Worm (Caenorhabditis elegans) whole organism, young adult: ENCODE measurements around the gene F57E7.2.

Experiments
- B0336.3 ChIP-seq: fragments of 200-800 bp; sonication (Bioruptor generic); IDR thresholded peaks from 2 replicates; pipeline ENCODE4 v1.3.6; 2022; ENCODE audit warnings: missing genetic modification characterization, missing compliant biosample characterization
- F23B12.7 ChIP-seq: sonication (generic microtip); optimal IDR thresholded peaks from 2 replicates; lab custom pipeline; 2017; ENCODE audit warnings: missing genetic modification characterization, mild to moderate bottlenecking, missing compliant biosample characterization, antibody characterized with exemption, moderate library complexity; ENCODE audit not compliant: insufficient read depth
- F33H1.4 ChIP-seq: fragments of 200-800 bp; sonication (Bioruptor generic); IDR thresholded peaks from 2 replicates; pipeline ENCODE4 v1.3.6; 2022; ENCODE audit warnings: missing genetic modification reagents, missing genetic modification characterization, missing compliant biosample characterization
- F57A8.1 ChIP-seq: fragments of 200-800 bp; sonication (Bioruptor generic); optimal IDR thresholded peaks from 2 replicates; lab custom pipeline; 2018; ENCODE audit warnings: mild to moderate bottlenecking, missing genetic modification characterization, moderate library complexity, missing compliant biosample characterization
- F57C9.4 ChIP-seq: sonication (generic microtip); optimal IDR thresholded peaks from 2 replicates; lab custom pipeline; 2017; ENCODE audit warnings: mild to moderate bottlenecking, missing genetic modification characterization, missing compliant biosample characterization
- Y53F4B.3 ChIP-seq: fragments of 200-800 bp; sonication (Bioruptor generic); IDR thresholded peaks from 2 replicates; pipeline ENCODE4 v1.3.6; 2022; ENCODE audit warnings: missing genetic modification reagents, missing genetic modification characterization, missing compliant biosample characterization
- Y56A3A.18 ChIP-seq: fragments of 200-800 bp; sonication (Bioruptor generic); IDR thresholded peaks from 2 replicates; pipeline ENCODE4 v1.3.6; 2022; ENCODE audit warnings: missing genetic modification reagents, missing genetic modification characterization, missing compliant biosample characterization
- attf-3 ChIP-seq: fragments of 200-800 bp; sonication (Bioruptor generic); conservative IDR thresholded peaks from 2 replicates; pipeline ENCODE4 v1.3.6; 2022; ENCODE audit warnings: missing genetic modification reagents, missing genetic modification characterization, missing compliant biosample characterization
- attf-5 ChIP-seq: fragments of 200-800 bp; sonication (Bioruptor generic); optimal IDR thresholded peaks from 2 replicates; lab custom pipeline; 2018; ENCODE audit warnings: mild to moderate bottlenecking, missing genetic modification characterization, missing compliant biosample characterization
- attf-6 ChIP-seq: fragments of 200-800 bp; sonication (Bioruptor generic); IDR thresholded peaks from 2 replicates; pipeline ENCODE4 v1.3.6; 2022; ENCODE audit warnings: missing genetic modification reagents, missing genetic modification characterization, missing compliant biosample characterization
- ccch-3 ChIP-seq: fragments of 200-800 bp; sonication (Bioruptor generic); optimal IDR thresholded peaks from 2 replicates; lab custom pipeline; 2018; ENCODE audit warnings: mild to moderate bottlenecking, missing genetic modification characterization, missing compliant biosample characterization
- cebp-2 ChIP-seq: fragments of 200-800 bp; sonication (Bioruptor generic); IDR thresholded peaks from 2 replicates; pipeline ENCODE4 v1.3.6; 2022; ENCODE audit warnings: missing genetic modification characterization, missing compliant biosample characterization
- ceh-100 ChIP-seq: fragments of 200-800 bp; sonication (Bioruptor generic); IDR thresholded peaks from 2 replicates; pipeline ENCODE4 v1.3.6; 2022; ENCODE audit warnings: missing genetic modification reagents, missing genetic modification characterization, missing compliant biosample characterization
- ceh-91 ChIP-seq: fragments of 200-800 bp; sonication (Bioruptor generic); IDR thresholded peaks from 2 replicates; pipeline ENCODE4 v1.3.6; 2022; ENCODE audit warnings: missing genetic modification reagents, missing genetic modification characterization, missing compliant biosample characterization
- dox-1 ChIP-seq: fragments of 200-800 bp; sonication (Bioruptor generic); IDR thresholded peaks from 2 replicates; pipeline ENCODE4 v1.3.6; 2022; ENCODE audit warnings: missing genetic modification reagents, missing genetic modification characterization, missing compliant biosample characterization
- efl-1 ChIP-seq: fragments of 150-350 bp; optimal IDR thresholded peaks from 2 replicates; lab custom pipeline; 2014; ENCODE audit warnings: missing biosample characterization, missing genetic modification reagents, missing genetic modification characterization
- egl-44 ChIP-seq: fragments of 200-800 bp; sonication (Bioruptor generic); IDR thresholded peaks from 2 replicates; pipeline ENCODE4 v1.3.6; 2022; ENCODE audit warnings: missing genetic modification reagents, missing genetic modification characterization, missing compliant biosample characterization
- ekl-4 ChIP-seq: fragments of 200-800 bp; sonication (Bioruptor generic); IDR thresholded peaks from 2 replicates; pipeline ENCODE4 v1.3.6; 2022; ENCODE audit warnings: missing genetic modification reagents, missing genetic modification characterization, missing compliant biosample characterization
- hlh-12 ChIP-seq: sonication (generic microtip); optimal IDR thresholded peaks from 2 replicates; lab custom pipeline; 2016; ENCODE audit warnings: missing genetic modification characterization, missing compliant biosample characterization
- hmg-20 ChIP-seq: fragments of 200-800 bp; sonication (Bioruptor generic); IDR thresholded peaks from 2 replicates; pipeline ENCODE4 v1.3.6; 2022; ENCODE audit warnings: missing genetic modification reagents, missing genetic modification characterization, missing compliant biosample characterization
- hrde-1 ChIP-seq: sonication (generic microtip); optimal IDR thresholded peaks from 2 replicates; lab custom pipeline; 2016; ENCODE audit warnings: missing genetic modification characterization, mild to moderate bottlenecking, missing compliant biosample characterization, moderate library complexity, missing genotype, missing genetic modification reagents, borderline replicate concordance
- lag-1 ChIP-seq: fragments of 200-800 bp; sonication (Bioruptor generic); IDR thresholded peaks from 2 replicates; pipeline ENCODE4 v1.3.6; 2022; ENCODE audit warnings: missing genetic modification reagents, missing genetic modification characterization, missing compliant biosample characterization
- let-526 ChIP-seq: fragments of 200-800 bp; sonication (Bioruptor generic); IDR thresholded peaks from 2 replicates; pipeline ENCODE4 v1.3.6; 2022; ENCODE audit warnings: missing genetic modification reagents, missing genetic modification characterization, missing compliant biosample characterization
- lin-26 ChIP-seq: fragments of 200-800 bp; sonication (Bioruptor generic); IDR thresholded peaks from 2 replicates; pipeline ENCODE4 v1.3.6; 2022; ENCODE audit warnings: missing genetic modification reagents, missing genetic modification characterization, missing compliant biosample characterization
- lin-35 ChIP-seq, 3 experiments: fragments of 150-350 bp in 2 of 3; sonication (generic microtip) in 1 of 3; optimal IDR thresholded peaks; 2 replicates each; lab custom pipeline; 2014 to 2018; ENCODE audit warnings: missing biosample characterization in 3 of 3, missing genetic modification characterization in 3 of 3, missing genetic modification reagents in 3 of 3
- lin-40 ChIP-seq: sonication (generic microtip); optimal IDR thresholded peaks from 2 replicates; lab custom pipeline; 2016; ENCODE audit warnings: missing genetic modification characterization, mild to moderate bottlenecking, missing compliant biosample characterization, missing genotype, missing genetic modification reagents
- lir-1 ChIP-seq: fragments of 200-800 bp; sonication (Bioruptor generic); conservative IDR thresholded peaks from 2 replicates; pipeline ENCODE4 v1.3.6; 2022; ENCODE audit warnings: missing genetic modification reagents, missing genetic modification characterization, missing compliant biosample characterization
- lsy-27 ChIP-seq: sonication (generic microtip); optimal IDR thresholded peaks from 2 replicates; lab custom pipeline; 2017; ENCODE audit warnings: missing genetic modification characterization, mild to moderate bottlenecking, missing compliant biosample characterization, antibody characterized with exemption, missing genotype, borderline replicate concordance; ENCODE audit not compliant: insufficient read depth
- madf-10 ChIP-seq: sonication (generic microtip); optimal IDR thresholded peaks from 2 replicates; lab custom pipeline; 2016; ENCODE audit warnings: mild to moderate bottlenecking, missing genetic modification characterization, missing compliant biosample characterization
- madf-3 ChIP-seq: fragments of 200-800 bp; sonication (Bioruptor generic); IDR thresholded peaks from 2 replicates; pipeline ENCODE4 v1.3.6; 2022; ENCODE audit warnings: missing genetic modification reagents, missing genetic modification characterization, missing compliant biosample characterization
- mes-4 ChIP-seq: sonication (generic microtip); optimal IDR thresholded peaks from 2 replicates; lab custom pipeline; 2016; ENCODE audit warnings: missing genotype, missing genetic modification characterization, missing compliant biosample characterization
- nfya-1 ChIP-seq: sonication (generic microtip); optimal IDR thresholded peaks from 2 replicates; lab custom pipeline; 2017; ENCODE audit warnings: antibody characterized with exemption, missing compliant biosample characterization, missing genetic modification characterization, borderline replicate concordance; ENCODE audit not compliant: insufficient read depth
- nhr-120 ChIP-seq: fragments of 200-800 bp; sonication (Bioruptor generic); IDR thresholded peaks from 2 replicates; pipeline ENCODE4 v1.3.6; 2022; ENCODE audit warnings: missing genetic modification characterization, missing compliant biosample characterization
- pha-4 ChIP-seq: fragments of 150-350 bp; sonication (generic microtip); optimal IDR thresholded peaks from 2 replicates; lab custom pipeline; 2014; ENCODE audit warnings: missing biosample characterization, missing genetic modification reagents, missing genetic modification characterization
- rec-8 ChIP-seq, 2 experiments: sonication (generic microtip); optimal IDR thresholded peaks; 2 replicates each; lab custom pipeline; 2016; ENCODE audit warnings: mild to moderate bottlenecking in 2 of 2, missing genetic modification characterization in 2 of 2, missing genetic modification reagents in 2 of 2, missing genotype in 2 of 2, missing biosample characterization in 1 of 2, missing compliant biosample characterization in 1 of 2, moderate library complexity in 1 of 2
- rpc-1 ChIP-seq, 2 experiments: fragments of 150-350 bp in 1 of 2; sonication (generic microtip) in 1 of 2; optimal IDR thresholded peaks; 2 replicates each; lab custom pipeline; 2014 to 2018; ENCODE audit warnings: missing biosample characterization in 1 of 2, missing genetic modification characterization in 1 of 2, missing genetic modification reagents in 1 of 2, missing genotype in 1 of 2
- sdz-38 ChIP-seq: sonication (generic microtip); optimal IDR thresholded peaks from 2 replicates; lab custom pipeline; 2016; ENCODE audit warnings: missing genotype, missing genetic modification characterization, missing compliant biosample characterization
- snpc-1.3 ChIP-seq: sonication (generic microtip); optimal IDR thresholded peaks from 2 replicates; lab custom pipeline; 2017; ENCODE audit warnings: missing genetic modification characterization, mild to moderate bottlenecking, missing compliant biosample characterization, antibody characterized with exemption, moderate library complexity, missing genotype, missing genetic modification reagents; ENCODE audit not compliant: insufficient read depth
- sptf-2 ChIP-seq: fragments of 200-800 bp; sonication (Bioruptor generic); optimal IDR thresholded peaks from 2 replicates; lab custom pipeline; 2018; ENCODE audit warnings: mild to moderate bottlenecking, missing genetic modification characterization, missing compliant biosample characterization
- zfh-2 ChIP-seq: fragments of 200-800 bp; sonication (Bioruptor generic); conservative IDR thresholded peaks from 2 replicates; pipeline ENCODE4 v1.3.6; 2022; ENCODE audit warnings: missing genetic modification reagents, missing genetic modification characterization, missing compliant biosample characterization

F57E7.2 gene

ce11 chrV:16447735-16448134 is 35.2 kb downstream of the F57E7.2 start, which contains the start of gene T08G3.13:
Gene T08G3.13 (plus strand): TSS chrV:16448035.
- TF ChIP-seq ceh-100 (no peak), F23B12.7 (tag; lab: Kevin White, UChicago) (no peak), efl-1 (GFP tag; lab: Kevin White, UChicago) (no peak), lir-1 (GFP tag; lab: Robert Waterston, UW) (no peak), Y53F4B.3 (GFP tag; lab: Robert Waterston, UW) (no peak), lag-1 (GFP tag; lab: Robert Waterston, UW) (no peak), F57A8.1 (GFP tag; lab: Kevin White, UChicago) (no peak), lsy-27 (tag; lab: Kevin White, UChicago) (no peak), rpc-1 (optimal IDR thresholded peaks at IDR 0.05; lab: Kevin White, UChicago) (no peak), rpc-1 (tag; optimal IDR thresholded peaks at IDR 0.05; lab: Kevin White, UChicago) (no peak), pha-4 (tag; lab: Kevin White, UChicago) (no peak), nhr-120 (GFP tag; lab: Robert Waterston, UW) (no peak), ceh-91 (GFP tag; lab: Robert Waterston, UW) (no peak), attf-3 (GFP tag; lab: Robert Waterston, UW) (no peak), madf-3 (no peak), sdz-38 (tag; lab: Kevin White, UChicago) (no peak), attf-5 (no peak), rec-8 (tag; optimal IDR thresholded peaks at IDR 0.05; lab: Kevin White, UChicago) (no peak), Y56A3A.18 (GFP tag; lab: Robert Waterston, UW) (no peak)

DNA sequence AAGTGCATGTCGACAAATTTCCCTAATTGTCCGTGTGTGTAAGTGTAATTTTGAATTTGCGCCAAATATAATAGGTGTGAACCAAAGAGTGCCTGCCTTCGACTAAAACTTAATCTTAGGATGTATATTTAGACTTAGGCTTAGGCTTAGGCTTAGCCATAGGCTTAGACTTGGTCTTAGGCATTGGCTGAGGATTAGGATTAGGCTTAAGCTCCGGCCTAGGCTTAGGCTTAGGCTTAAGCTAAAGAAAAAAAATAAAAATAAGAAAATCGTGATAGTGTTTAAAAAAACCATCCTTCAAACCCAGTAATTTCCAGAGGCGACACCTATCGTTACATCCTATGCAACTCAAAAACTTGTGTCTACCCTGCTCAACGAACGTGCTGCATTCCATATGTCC is 36.8 kb downstream of the F57E7.2 start:
- TF ChIP-seq let-526 (GFP tag; lab: Robert Waterston, UW) = no peak

ce11 chrV:16445676-16446075 is 37.3 kb downstream of the F57E7.2 start, which contains the start of gene T08G3.6:
Gene T08G3.6 (plus strand): TSS chrV:16445976.
- TF ChIP-seq F57A8.1 (GFP tag; lab: Kevin White, UChicago) (no peak), lin-35 (GFP tag; optimal IDR thresholded peaks at IDR 0.05; lab: Kevin White, UChicago) (no peak), dox-1 (GFP tag; lab: Robert Waterston, UW) (no peak), snpc-1.3 (no peak), Y56A3A.18 (GFP tag; lab: Robert Waterston, UW) (no peak), ceh-91 (GFP tag; lab: Robert Waterston, UW) (no peak), attf-6 (no peak), ccch-3 (no peak), zfh-2 (GFP tag; lab: Robert Waterston, UW) (no peak), madf-10 (tag; lab: Kevin White, UChicago) (no peak), egl-44 (GFP tag; lab: Robert Waterston, UW) (no peak), lin-26 (GFP tag; lab: Robert Waterston, UW) (no peak), B0336.3 (GFP tag; lab: Robert Waterston, UW) (no peak)

DNA sequence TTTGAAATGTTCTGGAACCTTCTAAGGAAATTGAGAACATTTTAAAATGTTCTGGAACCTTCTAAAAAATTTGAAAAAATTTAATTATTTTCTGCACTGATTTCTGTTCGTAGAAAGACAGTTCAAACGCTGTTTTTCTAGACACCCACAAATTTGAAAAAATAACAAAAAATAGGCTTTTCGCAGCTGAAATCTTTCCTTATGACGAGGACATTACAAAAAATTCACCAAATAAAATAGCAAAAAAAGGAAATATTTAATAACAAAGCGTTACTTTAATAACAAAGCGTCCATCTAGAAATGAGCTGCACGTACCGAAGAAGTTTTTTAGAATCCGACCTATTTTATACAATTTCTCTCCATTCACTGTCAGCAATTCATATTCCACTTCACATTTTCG is 39.3 kb downstream of the F57E7.2 start, which contains the start of gene srh-141:
Gene srh-141, plus strand, starts transcription at position 301 of the 400 bp plus-strand sequence.
- TF ChIP-seq lin-40 (tag; lab: Kevin White, UChicago) (no peak), madf-10 (tag; lab: Kevin White, UChicago) (no peak), F33H1.4 (no peak), F57C9.4 (tag; lab: Kevin White, UChicago) (no peak), hrde-1 (tag; lab: Kevin White, UChicago) (no peak), hmg-20 (GFP tag; lab: Robert Waterston, UW) (no peak), let-526 (GFP tag; lab: Robert Waterston, UW) (no peak), sptf-2 (no peak), F57A8.1 (GFP tag; lab: Kevin White, UChicago) (no peak), rpc-1 (optimal IDR thresholded peaks at IDR 0.05; lab: Kevin White, UChicago) (no peak), rpc-1 (tag; optimal IDR thresholded peaks at IDR 0.05; lab: Kevin White, UChicago) (no peak), hlh-12 (tag; lab: Kevin White, UChicago) (no peak), mes-4 (no peak), ekl-4 (GFP tag; lab: Robert Waterston, UW) (no peak), efl-1 (GFP tag; lab: Kevin White, UChicago) (no peak), sdz-38 (tag; lab: Kevin White, UChicago) (no peak), cebp-2 (GFP tag; lab: Robert Waterston, UW) (no peak), nfya-1 (tag; lab: Kevin White, UChicago) (no peak)
